Fruit fly (Drosophila melanogaster) whole organism, embryonic: ENCODE results near the gene Acp76A.

Experiments
- Atf3 ChIP-seq: fragments of 200-800 bp; sonication (Bioruptor generic); optimal IDR thresholded peaks from 3 replicates; lab custom pipeline; 2016; ENCODE audit warnings: missing biosample characterization, missing genetic modification characterization
- CG10267 ChIP-seq: fragments of 200-800 bp; sonication (Bioruptor generic); optimal IDR thresholded peaks from 2 replicates; lab custom pipeline; 2018; ENCODE audit warnings: missing biosample characterization, mild to moderate bottlenecking, missing genetic modification characterization, moderate library complexity
- CG10654 ChIP-seq: fragments of 200-800 bp; sonication (Bioruptor generic); optimal IDR thresholded peaks from 2 replicates; lab custom pipeline; 2016; ENCODE audit warnings: missing biosample characterization, missing genetic modification characterization
- CG11504 ChIP-seq: fragments of 200-800 bp; sonication (Bioruptor generic); optimal IDR thresholded peaks from 3 replicates; lab custom pipeline; 2019; ENCODE audit warnings: missing biosample characterization, mild to moderate bottlenecking, missing genetic modification characterization, moderate library complexity
- CG11695 ChIP-seq: fragments of 200-800 bp; sonication (Bioruptor generic); IDR thresholded peaks from 3 replicates; pipeline ENCODE4 v1.3.6; 2022; ENCODE audit warnings: missing biosample characterization, missing genetic modification characterization
- CG12071 ChIP-seq: fragments of 200-800 bp; sonication (Bioruptor generic); optimal IDR thresholded peaks from 3 replicates; lab custom pipeline; 2018; ENCODE audit warnings: missing biosample characterization, mild to moderate bottlenecking, missing genetic modification characterization
- CG12299 ChIP-seq: fragments of 200-800 bp; sonication (Bioruptor generic); optimal IDR thresholded peaks from 2 replicates; lab custom pipeline; 2018; ENCODE audit warnings: missing biosample characterization, mild to moderate bottlenecking, missing genetic modification characterization
- CG12391 ChIP-seq: fragments of 200-800 bp; sonication (Bioruptor generic); optimal IDR thresholded peaks from 3 replicates; lab custom pipeline; 2018; ENCODE audit warnings: missing biosample characterization, mild to moderate bottlenecking, missing genetic modification characterization, moderate library complexity
- CG14441 ChIP-seq: fragments of 200-800 bp; sonication (Bioruptor generic); IDR thresholded peaks from 2 replicates; pipeline ENCODE4 v1.3.6; 2022; ENCODE audit warnings: missing biosample characterization, missing genetic modification characterization
- CG14860 ChIP-seq: fragments of 200-800 bp; sonication (Bioruptor generic); IDR thresholded peaks from 3 replicates; pipeline ENCODE4 v1.3.6; 2022; ENCODE audit warnings: missing biosample characterization, missing genetic modification characterization; ENCODE audit not compliant: partially characterized antibody
- CG17385 ChIP-seq: fragments of 200-800 bp; sonication (Bioruptor generic); optimal IDR thresholded peaks from 3 replicates; lab custom pipeline; 2018; ENCODE audit warnings: missing biosample characterization, mild to moderate bottlenecking, missing genetic modification characterization
- CG31441 ChIP-seq: fragments of 200-800 bp; sonication (Bioruptor generic); IDR thresholded peaks from 2 replicates; pipeline ENCODE4 v1.3.6; 2022; ENCODE audit warnings: missing biosample characterization, missing genetic modification characterization
- CG3407 ChIP-seq: fragments of 200-800 bp; sonication (Bioruptor generic); optimal IDR thresholded peaks from 2 replicates; lab custom pipeline; 2018; ENCODE audit warnings: missing biosample characterization, mild to moderate bottlenecking, missing genetic modification characterization
- CG7556 ChIP-seq: fragments of 200-800 bp; sonication (Bioruptor generic); optimal IDR thresholded peaks from 2 replicates; lab custom pipeline; 2017; ENCODE audit warnings: missing biosample characterization, mild to moderate bottlenecking, missing genetic modification characterization
- CG9727 ChIP-seq: fragments of 200-800 bp; sonication (Bioruptor generic); optimal IDR thresholded peaks from 3 replicates; lab custom pipeline; 2017; ENCODE audit warnings: missing biosample characterization, mild to moderate bottlenecking, missing genetic modification characterization
- CG9817 ChIP-seq: fragments of 200-800 bp; sonication (Bioruptor generic); optimal IDR thresholded peaks from 2 replicates; lab custom pipeline; 2018; ENCODE audit warnings: missing biosample characterization, mild to moderate bottlenecking, missing genetic modification characterization, moderate library complexity
- Dip2 ChIP-seq: fragments of 200-800 bp; sonication (Bioruptor generic); IDR thresholded peaks from 2 replicates; pipeline ENCODE4 v1.3.6; 2022; ENCODE audit warnings: missing biosample characterization, missing genetic modification characterization
- E2f1 ChIP-seq: fragments of 200-800 bp; sonication (Bioruptor generic); IDR thresholded peaks from 2 replicates; pipeline ENCODE4 v1.3.6; 2022; ENCODE audit warnings: missing biosample characterization, missing genetic modification characterization
- Fer1 ChIP-seq: fragments of 200-800 bp; sonication (Bioruptor generic); optimal IDR thresholded peaks from 2 replicates; lab custom pipeline; 2017; ENCODE audit warnings: missing biosample characterization, mild to moderate bottlenecking, missing genetic modification characterization
- Hsf ChIP-seq: fragments of 200-800 bp; sonication (Bioruptor generic); optimal IDR thresholded peaks from 3 replicates; lab custom pipeline; 2016; ENCODE audit warnings: missing biosample characterization, missing genetic modification characterization
- Kr ChIP-seq: fragments of 200-800 bp; sonication (Bioruptor generic); optimal IDR thresholded peaks from 2 replicates; lab custom pipeline; 2017; ENCODE audit warnings: missing biosample characterization, mild to moderate bottlenecking, missing genetic modification characterization
- Mad ChIP-seq: fragments of 200-800 bp; sonication (Bioruptor generic); optimal IDR thresholded peaks from 2 replicates; lab custom pipeline; 2016; ENCODE audit warnings: missing biosample characterization, missing genetic modification characterization
- NC2α ChIP-seq: fragments of 200-800 bp; sonication (Bioruptor generic); optimal IDR thresholded peaks from 2 replicates; lab custom pipeline; 2016; ENCODE audit warnings: missing biosample characterization, missing genetic modification characterization
- Oli ChIP-seq: fragments of 200-800 bp; sonication (Bioruptor generic); optimal IDR thresholded peaks from 2 replicates; lab custom pipeline; 2018; ENCODE audit warnings: missing biosample characterization, mild to moderate bottlenecking, missing genetic modification characterization, moderate library complexity
- Optix ChIP-seq: fragments of 200-800 bp; sonication (Bioruptor generic); IDR thresholded peaks from 3 replicates; pipeline ENCODE4 v1.3.6; 2022; ENCODE audit warnings: missing biosample characterization, missing genetic modification characterization
- Poxn ChIP-seq: fragments of 200-800 bp; sonication (Bioruptor generic); IDR thresholded peaks from 2 replicates; pipeline ENCODE4 v1.3.6; 2022; ENCODE audit warnings: missing biosample characterization, missing genetic modification characterization
- Rfx ChIP-seq: fragments of 200-800 bp; sonication (Bioruptor generic); IDR thresholded peaks from 2 replicates; pipeline ENCODE4 v1.3.6; 2022; ENCODE audit warnings: missing biosample characterization, missing genetic modification characterization
- Sox100B ChIP-seq: fragments of 200-800 bp; sonication (Bioruptor generic); optimal IDR thresholded peaks from 3 replicates; lab custom pipeline; 2018; ENCODE audit warnings: missing biosample characterization, mild to moderate bottlenecking, missing genetic modification characterization
- ato ChIP-seq: fragments of 200-800 bp; sonication (Bioruptor generic); IDR thresholded peaks from 2 replicates; pipeline ENCODE4 v1.3.6; 2022; ENCODE audit warnings: missing biosample characterization, missing genetic modification characterization; ENCODE audit not compliant: partially characterized antibody
- bigmax ChIP-seq: fragments of 200-800 bp; sonication (Bioruptor generic); optimal IDR thresholded peaks from 2 replicates; lab custom pipeline; 2018; ENCODE audit warnings: missing biosample characterization, mild to moderate bottlenecking, missing genetic modification characterization
- chif ChIP-seq, 2 experiments: fragments of 200-800 bp; sonication (Bioruptor generic); optimal IDR thresholded peaks; 3 replicates each; lab custom pipeline; 2016; ENCODE audit warnings: missing biosample characterization in 2 of 2, missing genetic modification characterization in 2 of 2
- chm ChIP-seq: fragments of 200-800 bp; sonication (Bioruptor generic); IDR thresholded peaks from 2 replicates; pipeline ENCODE4 v1.3.6; 2022; ENCODE audit warnings: missing biosample characterization, missing genetic modification characterization
- chn ChIP-seq: fragments of 200-800 bp; sonication (Bioruptor generic); optimal IDR thresholded peaks from 2 replicates; lab custom pipeline; 2016; ENCODE audit warnings: missing biosample characterization, missing genetic modification characterization
- dmrt11E ChIP-seq: fragments of 200-800 bp; sonication (Bioruptor generic); optimal IDR thresholded peaks from 3 replicates; lab custom pipeline; 2018; ENCODE audit warnings: missing biosample characterization, mild to moderate bottlenecking, missing genetic modification characterization, moderate library complexity
- dpn ChIP-seq, 2 experiments: fragments of 200-800 bp; sonication (Bioruptor generic); optimal IDR thresholded peaks; 3 replicates each; lab custom pipeline; 2016; ENCODE audit warnings: missing biosample characterization in 2 of 2, missing genetic modification characterization in 2 of 2
- fd64A ChIP-seq: fragments of 200-800 bp; sonication (Bioruptor generic); optimal IDR thresholded peaks from 3 replicates; lab custom pipeline; 2018; ENCODE audit warnings: missing biosample characterization, mild to moderate bottlenecking, missing genetic modification characterization
- gcm2 ChIP-seq: fragments of 200-800 bp; sonication (Bioruptor generic); optimal IDR thresholded peaks from 2 replicates; lab custom pipeline; 2016; ENCODE audit warnings: missing biosample characterization, missing genetic modification characterization
- gsb-n ChIP-seq: fragments of 200-800 bp; sonication (Bioruptor generic); optimal IDR thresholded peaks from 3 replicates; lab custom pipeline; 2018; ENCODE audit warnings: missing biosample characterization, mild to moderate bottlenecking, missing genetic modification characterization
- knrl ChIP-seq: fragments of 200-800 bp; sonication (Bioruptor generic); IDR thresholded peaks from 3 replicates; pipeline ENCODE4 v1.3.6; 2022; ENCODE audit warnings: missing biosample characterization, missing genetic modification characterization; ENCODE audit not compliant: partially characterized antibody
- lmd ChIP-seq: fragments of 200-800 bp; sonication (Bioruptor generic); IDR thresholded peaks from 2 replicates; pipeline ENCODE4 v1.3.6; 2022; ENCODE audit warnings: missing biosample characterization, missing genetic modification characterization
- maf-S ChIP-seq: fragments of 200-800 bp; sonication (Bioruptor generic); optimal IDR thresholded peaks from 2 replicates; lab custom pipeline; 2016; ENCODE audit warnings: missing biosample characterization, missing genetic modification characterization
- oc ChIP-seq: fragments of 200-800 bp; sonication (Bioruptor generic); optimal IDR thresholded peaks from 2 replicates; lab custom pipeline; 2018; ENCODE audit warnings: missing biosample characterization, mild to moderate bottlenecking, missing genetic modification characterization, moderate library complexity
- phol ChIP-seq: fragments of 200-800 bp; sonication (Bioruptor generic); optimal IDR thresholded peaks from 3 replicates; lab custom pipeline; 2018; ENCODE audit warnings: missing biosample characterization, mild to moderate bottlenecking, missing genetic modification characterization, moderate library complexity
- repo ChIP-seq: fragments of 200-800 bp; sonication (Bioruptor generic); optimal IDR thresholded peaks from 2 replicates; lab custom pipeline; 2016; ENCODE audit warnings: missing biosample characterization, missing genetic modification characterization
- schlank ChIP-seq: fragments of 200-800 bp; sonication (Bioruptor generic); optimal IDR thresholded peaks from 2 replicates; lab custom pipeline; 2018; ENCODE audit warnings: missing biosample characterization, mild to moderate bottlenecking, missing genetic modification characterization
- sr ChIP-seq: fragments of 200-800 bp; sonication (Bioruptor generic); IDR thresholded peaks from 3 replicates; pipeline ENCODE4 v1.3.6; 2022; ENCODE audit warnings: missing biosample characterization, missing genetic modification characterization
- tna ChIP-seq: fragments of 200-800 bp; sonication (Bioruptor generic); IDR thresholded peaks from 2 replicates; pipeline ENCODE4 v1.3.6; 2022; ENCODE audit warnings: missing biosample characterization, missing genetic modification characterization; ENCODE audit not compliant: partially characterized antibody
- twi ChIP-seq: fragments of 200-800 bp; optimal IDR thresholded peaks from 2 replicates; lab custom pipeline; 2019; ENCODE audit warnings: missing biosample characterization, mild to moderate bottlenecking, missing genetic modification characterization, moderate library complexity
- zen ChIP-seq: fragments of 200-800 bp; sonication (Bioruptor generic); optimal IDR thresholded peaks from 3 replicates; lab custom pipeline; 2018; ENCODE audit warnings: missing biosample characterization, mild to moderate bottlenecking, missing genetic modification characterization, moderate library complexity

Gene Acp76A

DNA sequence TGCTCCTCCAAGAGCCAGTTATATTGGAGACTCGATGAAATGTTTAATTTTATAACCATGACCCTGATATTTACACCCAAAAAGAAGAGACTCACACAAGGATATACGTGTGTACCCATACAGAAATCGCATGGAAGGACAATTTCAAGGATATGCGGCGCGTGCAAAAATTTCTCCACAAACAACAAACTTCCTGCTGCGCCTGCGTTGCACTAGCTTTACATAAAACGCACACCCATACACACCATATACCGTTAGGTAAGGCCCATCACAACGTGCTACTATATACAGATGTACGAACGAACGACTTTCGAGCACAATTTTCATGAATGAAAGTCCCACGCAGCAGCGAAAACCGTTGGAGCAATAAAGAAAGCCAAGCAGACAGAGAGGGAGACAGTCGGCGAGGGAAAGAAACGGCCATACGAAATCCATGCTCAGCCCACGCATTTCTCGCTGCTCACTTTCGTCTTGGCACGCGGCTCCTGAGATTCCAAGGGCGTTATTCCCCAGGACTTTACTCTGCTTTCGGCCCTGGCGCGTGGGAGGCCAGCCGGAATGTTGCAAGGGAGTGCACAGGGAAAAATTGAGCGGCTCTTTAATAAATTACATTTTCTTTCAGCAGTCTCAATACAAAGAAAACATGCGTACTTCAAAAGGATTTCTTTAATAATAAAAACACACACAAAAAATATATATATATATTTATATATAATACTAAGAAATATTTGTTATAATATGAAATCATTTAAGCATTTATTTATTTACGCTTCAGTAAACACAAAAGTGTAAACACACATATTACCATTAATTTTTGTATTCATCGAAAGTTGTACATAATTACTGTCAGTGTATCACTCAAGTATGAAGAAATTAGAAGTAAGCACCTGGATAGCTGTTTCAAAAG is 35.8 kb upstream of the Acp76A start (continued):
- no peak for TF ChIP-seq CG14860 (GFP tag; lab: Robert Waterston, UW)
- TF ChIP-seq CG12391 (tag; lab: Kevin White, UChicago) = peak; percentile 49
- no peak for TF ChIP-seq chm (GFP tag; lab: Robert Waterston, UW)
- no peak for TF ChIP-seq CG17385 (GFP tag; lab: Kevin White, UChicago)
- TF ChIP-seq oc (tag; lab: Kevin White, UChicago) = no peak
- TF ChIP-seq knrl = no peak
- TF ChIP-seq gsb-n (tag; lab: Kevin White, UChicago) = peak; percentile 18
- 0 out of 2 replicates have a peak, but pooled peaks have one; percentile 41 for TF ChIP-seq lmd
- peak; percentile 52 for TF ChIP-seq CG9727 (GFP tag; lab: Kevin White, UChicago)
- peak; percentile 46 for TF ChIP-seq CG10267 (tag; lab: Kevin White, UChicago)
- no peak for TF ChIP-seq CG3407
- no peak for TF ChIP-seq Rfx (GFP tag; lab: Robert Waterston, UW)
- no peak for TF ChIP-seq E2f1 (GFP tag; lab: Robert Waterston, UW)
- no peak for TF ChIP-seq tna (GFP tag; lab: Robert Waterston, UW)
- no peak for TF ChIP-seq NC2α (GFP tag; lab: Kevin White, UChicago)
- no peak for TF ChIP-seq fd64A (GFP tag; lab: Kevin White, UChicago)
- peak; percentile 21 for TF ChIP-seq Oli (tag; lab: Kevin White, UChicago)
- no peak for TF ChIP-seq zen (tag; lab: Kevin White, UChicago)
- peak; percentile 19 for TF ChIP-seq CG12299 (tag; lab: Kevin White, UChicago)
- no peak for TF ChIP-seq Poxn
- peak; percentile 54 for TF ChIP-seq Fer1
- 0 out of 3 replicates have a peak, but pooled peaks have one; percentile 18 for TF ChIP-seq CG11695
- TF ChIP-seq schlank (tag; lab: Kevin White, UChicago) = no peak
- peak; percentile 44 for TF ChIP-seq Sox100B
- peak; percentile 4 for TF ChIP-seq CG9817 (tag; lab: Kevin White, UChicago)
- TF ChIP-seq chn (GFP tag; lab: Kevin White, UChicago) = no peak
- TF ChIP-seq CG31441 (GFP tag; lab: Robert Waterston, UW) = peak; percentile 65
- no peak for TF ChIP-seq ato (GFP tag; lab: Robert Waterston, UW)
- TF ChIP-seq Optix = no peak
- peak; percentile 19 for TF ChIP-seq dmrt11E (tag; lab: Kevin White, UChicago)
- peak; percentile 61 for TF ChIP-seq CG11504 (tag; lab: Kevin White, UChicago)
- TF ChIP-seq repo (GFP tag; lab: Kevin White, UChicago) = no peak
- no peak for TF ChIP-seq twi (tag; lab: Kevin White, UChicago)
- TF ChIP-seq gcm2 (GFP tag; lab: Kevin White, UChicago) = no peak
- TF ChIP-seq phol = peak; percentile 46
- no peak for TF ChIP-seq CG14441 (GFP tag; lab: Robert Waterston, UW)
- no peak for TF ChIP-seq Dip2 (GFP tag; lab: Robert Waterston, UW)
- TF ChIP-seq Mad (GFP tag; lab: Kevin White, UChicago) = no peak
- no peak for TF ChIP-seq CG10654 (GFP tag; lab: Kevin White, UChicago)
- TF ChIP-seq dpn (GFP tag; optimal IDR thresholded peaks at IDR 0.05; lab: Kevin White, UChicago) = peak in 1 of 2 experiments; percentile 11
- no peak for TF ChIP-seq CG12071 (GFP tag; lab: Kevin White, UChicago)
- TF ChIP-seq maf-S = no peak
- peak; percentile 75 for TF ChIP-seq CG7556 (GFP tag; lab: Kevin White, UChicago)
- no peak for TF ChIP-seq Hsf (GFP tag; lab: Kevin White, UChicago)
- TF ChIP-seq Kr (GFP tag; lab: Kevin White, UChicago) = no peak
- no peak for TF ChIP-seq chif (GFP tag; optimal IDR thresholded peaks at IDR 0.05; lab: Kevin White, UChicago)
- TF ChIP-seq sr (GFP tag; lab: Robert Waterston, UW) = peak; percentile 90
- no peak for TF ChIP-seq Atf3
- no peak for TF ChIP-seq bigmax (GFP tag; lab: Kevin White, UChicago)
